Fruit fly (Drosophila melanogaster) whole organism, embryonic: Measurements from ENCODE around the gene Rpn2.

Experiments
- Ada2b ChIP-seq: fragments of 200-800 bp; sonication (Bioruptor generic); IDR thresholded peaks from 2 replicates; pipeline ENCODE4 v1.3.6; 2022; ENCODE audit warnings: missing biosample characterization, missing genetic modification characterization
- Aef1 ChIP-seq: fragments of 200-800 bp; sonication (Bioruptor generic); IDR thresholded peaks from 3 replicates; pipeline ENCODE4 v1.3.6; 2022; ENCODE audit warnings: missing biosample characterization, missing genetic modification characterization
- Awh ChIP-seq: fragments of 200-800 bp; sonication (Bioruptor generic); IDR thresholded peaks from 2 replicates; pipeline ENCODE4, ENCODE4 v1.3.6; 2022; ENCODE audit warnings: missing biosample characterization, missing genetic modification characterization
- B-H2 ChIP-seq: fragments of 200-800 bp; sonication (Bioruptor generic); optimal IDR thresholded peaks from 2 replicates; lab custom pipeline; 2018; ENCODE audit warnings: missing biosample characterization, mild to moderate bottlenecking, missing genetic modification characterization
- CG10209 ChIP-seq: fragments of 200-800 bp; sonication (Bioruptor generic); optimal IDR thresholded peaks from 3 replicates; lab custom pipeline; 2017; ENCODE audit warnings: missing biosample characterization, mild to moderate bottlenecking, missing genetic modification characterization, missing genetic modification reagents
- CG10274 ChIP-seq: fragments of 200-800 bp; sonication (Bioruptor generic); optimal IDR thresholded peaks from 3 replicates; lab custom pipeline; 2017; ENCODE audit warnings: missing biosample characterization, mild to moderate bottlenecking, missing genetic modification characterization
- CG10543 ChIP-seq: fragments of 200-800 bp; sonication (Bioruptor generic); optimal IDR thresholded peaks from 3 replicates; lab custom pipeline; 2017; ENCODE audit warnings: missing biosample characterization, mild to moderate bottlenecking, missing genetic modification characterization, moderate library complexity
- CG11723 ChIP-seq: fragments of 200-800 bp; sonication (Bioruptor generic); optimal IDR thresholded peaks from 2 replicates; lab custom pipeline; 2017; ENCODE audit warnings: missing biosample characterization, mild to moderate bottlenecking, missing genetic modification characterization
- CG17359 ChIP-seq: fragments of 200-800 bp; sonication (Bioruptor generic); optimal IDR thresholded peaks from 3 replicates; lab custom pipeline; 2018; ENCODE audit warnings: missing biosample characterization, mild to moderate bottlenecking, missing genetic modification characterization, moderate library complexity
- CG18619 ChIP-seq: fragments of 200-800 bp; sonication (Bioruptor generic); optimal IDR thresholded peaks from 3 replicates; lab custom pipeline; 2017; ENCODE audit warnings: missing biosample characterization, mild to moderate bottlenecking, missing genetic modification characterization
- CG3065 ChIP-seq: fragments of 200-800 bp; sonication (Bioruptor generic); optimal IDR thresholded peaks from 2 replicates; lab custom pipeline; 2016; ENCODE audit warnings: missing biosample characterization, missing genetic modification characterization
- CG31388 ChIP-seq: fragments of 200-800 bp; sonication (Bioruptor generic); optimal IDR thresholded peaks from 2 replicates; lab custom pipeline; 2016; ENCODE audit warnings: missing biosample characterization, missing genetic modification characterization
- CG33213 ChIP-seq: fragments of 200-800 bp; sonication (Bioruptor generic); optimal IDR thresholded peaks from 3 replicates; lab custom pipeline; 2016; ENCODE audit warnings: missing biosample characterization, missing genetic modification characterization
- CG6689 ChIP-seq: fragments of 200-800 bp; sonication (Bioruptor generic); IDR thresholded peaks from 2 replicates; pipeline ENCODE4 v1.3.6; 2022; ENCODE audit warnings: missing biosample characterization, missing genetic modification characterization
- CG6765 ChIP-seq: fragments of 200-800 bp; sonication (Bioruptor generic); optimal IDR thresholded peaks from 3 replicates; lab custom pipeline; 2017; ENCODE audit warnings: missing biosample characterization, mild to moderate bottlenecking, missing genetic modification characterization
- CG8089 ChIP-seq: fragments of 200-800 bp; sonication (Bioruptor generic); optimal IDR thresholded peaks from 3 replicates; lab custom pipeline; 2016; ENCODE audit warnings: missing biosample characterization, missing genetic modification characterization
- CG8388 ChIP-seq: fragments of 200-800 bp; sonication (Bioruptor generic); optimal IDR thresholded peaks from 2 replicates; lab custom pipeline; 2019; ENCODE audit warnings: missing biosample characterization, mild to moderate bottlenecking, missing genetic modification characterization, moderate library complexity
- CG8478 ChIP-seq: fragments of >200 bp; optimal IDR thresholded peaks from 2 replicates; lab custom pipeline; 2018
- CTCF ChIP-seq: fragments of 200-800 bp; sonication (Bioruptor generic); optimal IDR thresholded peaks from 2 replicates; lab custom pipeline; 2017; ENCODE audit warnings: missing biosample characterization, mild to moderate bottlenecking, missing genetic modification characterization, moderate library complexity
- CkIIα-i1 ChIP-seq: fragments of 200-800 bp; sonication (Bioruptor generic); IDR thresholded peaks from 2 replicates; pipeline ENCODE4 v1.3.6; 2022; ENCODE audit warnings: missing biosample characterization, missing genetic modification characterization
- CoRest ChIP-seq: fragments of 200-800 bp; sonication (Bioruptor generic); optimal IDR thresholded peaks from 3 replicates; lab custom pipeline; 2018; ENCODE audit warnings: missing biosample characterization, mild to moderate bottlenecking, missing genetic modification characterization, moderate library complexity
- Deaf1 ChIP-seq: fragments of 200-800 bp; optimal IDR thresholded peaks from 3 replicates; lab custom pipeline; 2019; ENCODE audit warnings: missing biosample characterization, mild to moderate bottlenecking, missing genetic modification characterization, moderate library complexity
- Elba2 ChIP-seq: fragments of 200-800 bp; sonication (Bioruptor generic); optimal IDR thresholded peaks from 3 replicates; lab custom pipeline; 2016; ENCODE audit warnings: missing biosample characterization, missing genetic modification characterization
- HmgD ChIP-seq: fragments of 200-800 bp; sonication (Bioruptor generic); optimal IDR thresholded peaks from 3 replicates; lab custom pipeline; 2016; ENCODE audit warnings: missing biosample characterization, missing genetic modification characterization
- Hmr ChIP-seq: fragments of 200-800 bp; sonication (Bioruptor generic); optimal IDR thresholded peaks from 3 replicates; lab custom pipeline; 2017; ENCODE audit warnings: mild to moderate bottlenecking, missing biosample characterization, missing genetic modification reagents, missing genetic modification characterization
- Lhr ChIP-seq: fragments of 200-800 bp; sonication (Bioruptor generic); optimal IDR thresholded peaks from 3 replicates; lab custom pipeline; 2017; ENCODE audit warnings: mild to moderate bottlenecking, missing biosample characterization, missing genetic modification reagents, missing genetic modification characterization
- Lim3 ChIP-seq: fragments of 200-800 bp; sonication (Bioruptor generic); IDR thresholded peaks from 2 replicates; pipeline ENCODE4 v1.3.6; 2022; ENCODE audit warnings: missing biosample characterization, missing genetic modification characterization
- Mes4 ChIP-seq: fragments of 200-800 bp; sonication (Bioruptor generic); optimal IDR thresholded peaks from 2 replicates; lab custom pipeline; 2016; ENCODE audit warnings: missing biosample characterization, missing genetic modification characterization
- Mrtf ChIP-seq: fragments of 200-800 bp; sonication (Bioruptor generic); IDR thresholded peaks from 3 replicates; pipeline ENCODE4 v1.3.6; 2022; ENCODE audit warnings: missing biosample characterization, missing genetic modification characterization
- Optix ChIP-seq: fragments of 200-800 bp; sonication (Bioruptor generic); IDR thresholded peaks from 3 replicates; pipeline ENCODE4 v1.3.6; 2022; ENCODE audit warnings: missing biosample characterization, missing genetic modification characterization
- Stat92E ChIP-seq, 3 experiments: fragments of >200 bp in 2 of 3; fragments of 200-800 bp in 1 of 3; sonication (Bioruptor generic) in 1 of 3; optimal IDR thresholded peaks; 2 replicates each; lab custom pipeline; 2017 to 2019; ENCODE audit warnings: missing biosample characterization in 3 of 3, missing genetic modification characterization in 3 of 3, mild to moderate bottlenecking in 1 of 3, moderate library complexity in 1 of 3
- Xbp1 ChIP-seq: fragments of 200-800 bp; sonication (Bioruptor generic); optimal IDR thresholded peaks from 3 replicates; lab custom pipeline; 2016; ENCODE audit warnings: missing biosample characterization, mild to moderate bottlenecking, missing genetic modification characterization
- ato ChIP-seq: fragments of 200-800 bp; sonication (Bioruptor generic); IDR thresholded peaks from 2 replicates; pipeline ENCODE4 v1.3.6; 2022; ENCODE audit warnings: missing biosample characterization, missing genetic modification characterization; ENCODE audit not compliant: partially characterized antibody
- bab2 ChIP-seq: fragments of 200-800 bp; sonication (Bioruptor generic); optimal IDR thresholded peaks from 2 replicates; lab custom pipeline; 2016; ENCODE audit warnings: missing biosample characterization, missing genetic modification characterization
- bbx ChIP-seq: fragments of 200-800 bp; sonication (Bioruptor generic); IDR thresholded peaks from 2 replicates; pipeline ENCODE4 v1.3.6; 2022; ENCODE audit warnings: missing biosample characterization, missing genetic modification characterization; ENCODE audit not compliant: partially characterized antibody
- bcd ChIP-seq: fragments of 200-800 bp; sonication (Bioruptor generic); optimal IDR thresholded peaks from 2 replicates; lab custom pipeline; 2017; ENCODE audit warnings: missing biosample characterization, mild to moderate bottlenecking, missing genetic modification characterization
- chif ChIP-seq, 2 experiments: fragments of 200-800 bp; sonication (Bioruptor generic); optimal IDR thresholded peaks; 3 replicates each; lab custom pipeline; 2016; ENCODE audit warnings: missing biosample characterization in 2 of 2, missing genetic modification characterization in 2 of 2
- cwo ChIP-seq: fragments of 200-800 bp; sonication (Bioruptor generic); optimal IDR thresholded peaks from 3 replicates; lab custom pipeline; 2017; ENCODE audit warnings: missing biosample characterization, missing genetic modification characterization, mild to moderate bottlenecking, moderate library complexity, missing genetic modification reagents
- ind ChIP-seq: fragments of 200-800 bp; sonication (Bioruptor generic); optimal IDR thresholded peaks from 3 replicates; lab custom pipeline; 2016; ENCODE audit warnings: missing biosample characterization, missing genetic modification characterization
- insv ChIP-seq, 2 experiments: fragments of 200-800 bp; sonication (Bioruptor generic); optimal IDR thresholded peaks; 3 replicates each; lab custom pipeline; 2016 to 2018; ENCODE audit warnings: missing biosample characterization in 2 of 2, missing genetic modification characterization in 2 of 2
- maf-S ChIP-seq: fragments of 200-800 bp; sonication (Bioruptor generic); optimal IDR thresholded peaks from 2 replicates; lab custom pipeline; 2016; ENCODE audit warnings: missing biosample characterization, missing genetic modification characterization
- onecut ChIP-seq: fragments of 200-800 bp; sonication (Bioruptor generic); IDR thresholded peaks from 2 replicates; pipeline ENCODE4 v1.3.6; 2022; ENCODE audit warnings: missing biosample characterization, missing genetic modification characterization
- pita ChIP-seq: fragments of 200-800 bp; sonication (Bioruptor generic); optimal IDR thresholded peaks from 2 replicates; lab custom pipeline; 2017; ENCODE audit warnings: missing biosample characterization, mild to moderate bottlenecking, missing genetic modification characterization
- sd ChIP-seq: fragments of 200-800 bp; sonication (Bioruptor generic); optimal IDR thresholded peaks from 3 replicates; lab custom pipeline; 2018; ENCODE audit warnings: missing biosample characterization, mild to moderate bottlenecking, missing genetic modification characterization, moderate library complexity
- so ChIP-seq: fragments of 200-800 bp; sonication (Bioruptor generic); IDR thresholded peaks from 3 replicates; pipeline ENCODE4 v1.3.6; 2022; ENCODE audit warnings: missing biosample characterization, missing genetic modification characterization
- stwl ChIP-seq: fragments of 200-800 bp; sonication (Bioruptor generic); optimal IDR thresholded peaks from 3 replicates; lab custom pipeline; 2018; ENCODE audit warnings: missing biosample characterization, mild to moderate bottlenecking, missing genetic modification characterization, moderate library complexity
- tup ChIP-seq: fragments of 200-800 bp; sonication (Bioruptor generic); optimal IDR thresholded peaks from 2 replicates; lab custom pipeline; 2016; ENCODE audit warnings: missing biosample characterization, mild to moderate bottlenecking, missing genetic modification characterization, moderate library complexity
- yki ChIP-seq: fragments of >200 bp; optimal IDR thresholded peaks from 3 replicates; lab custom pipeline; 2018

Gene Rpn2

DNA sequence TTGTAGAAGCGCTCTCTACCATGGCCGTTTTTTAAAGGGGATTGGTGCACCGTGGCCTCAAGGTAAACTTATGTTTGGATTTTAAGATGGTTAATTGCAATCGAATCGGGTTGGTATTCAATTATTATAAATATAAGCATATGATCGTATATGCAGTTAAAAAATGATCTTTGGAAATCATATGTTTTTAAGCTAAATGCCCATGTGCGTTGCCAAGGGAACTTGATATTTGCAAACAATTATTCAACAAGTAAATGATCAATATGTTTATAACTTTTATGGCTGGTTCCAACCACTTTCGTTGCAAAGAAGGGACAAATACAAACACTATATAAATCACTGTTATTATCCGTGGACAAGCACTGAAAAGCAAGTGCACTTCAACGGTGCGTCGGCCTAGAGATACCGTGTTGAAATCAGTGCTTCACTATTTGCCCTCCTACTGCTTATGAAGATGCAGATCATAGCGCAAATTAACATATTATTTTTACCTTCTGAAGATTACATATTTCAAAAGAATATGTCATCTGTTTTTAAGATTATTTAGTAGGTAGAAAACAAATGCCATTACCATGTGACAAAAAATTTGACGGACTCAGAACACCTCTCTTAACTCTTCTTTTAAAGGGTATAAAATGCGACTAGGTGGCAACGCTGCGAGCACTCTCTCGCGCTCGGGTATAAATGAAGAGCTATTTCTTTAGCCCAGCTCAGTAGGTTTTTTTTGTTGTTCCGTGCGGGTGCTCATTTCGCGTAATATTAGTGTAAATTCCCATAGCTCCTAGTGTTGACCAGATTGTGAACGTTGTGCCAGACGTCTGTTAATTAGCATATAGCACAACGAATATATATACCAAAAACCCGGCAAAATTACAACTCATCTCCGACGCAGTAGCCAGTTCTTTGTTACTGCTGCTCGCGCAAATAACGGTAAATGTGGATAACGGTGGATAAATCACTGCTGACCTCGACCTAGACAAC lies 4.4 kb downstream of the Rpn2 start, which contains the start of gene rdog (continued):
- TF ChIP-seq ato (GFP tag; lab: Robert Waterston, UW) (no peak), Aef1 (GFP tag; lab: Robert Waterston, UW) (peak; percentile 42; the same call in 1 of the 3 replicates), bbx (GFP tag; lab: Robert Waterston, UW) (no peak), Awh (no peak), CTCF (GFP tag; lab: Kevin White, UChicago) (no peak), Ada2b (GFP tag; lab: Robert Waterston, UW) (peak; percentile 49), CG31388 (GFP tag; lab: Kevin White, UChicago) (peak; percentile 65), chif (GFP tag; optimal IDR thresholded peaks at IDR 0.05; lab: Kevin White, UChicago) (peak; percentile 84 to 90), so (no peak; the same call in 2 of the 3 replicates), maf-S (GFP tag; lab: Kevin White, UChicago) (peak; percentile 73), tup (GFP tag; lab: Kevin White, UChicago) (peak; percentile 4), Lhr (peak; percentile 34), CkIIα-i1 (GFP tag; lab: Robert Waterston, UW) (no peak), CG6689 (peak; percentile 47), CG10274 (peak; percentile 46), Deaf1 (tag; lab: Kevin White, UChicago) (peak; percentile 63), bcd (GFP tag; lab: Kevin White, UChicago) (peak; percentile 82), CG17359 (tag; lab: Kevin White, UChicago) (peak; percentile 61), Elba2 (GFP tag; lab: Kevin White, UChicago) (no peak), Hmr (GFP tag; lab: Kevin White, UChicago) (peak; percentile 75), CG3065 (GFP tag; lab: Kevin White, UChicago) (peak; percentile 67), HmgD (GFP tag; lab: Kevin White, UChicago) (peak; percentile 46), Mrtf (GFP tag; lab: Robert Waterston, UW) (peak; percentile 35; the same call in 1 of the 3 replicates), ind (GFP tag; lab: Kevin White, UChicago) (peak; percentile 80), CG10209 (GFP tag; lab: Kevin White, UChicago) (peak; percentile 81), CG10543 (GFP tag; lab: Kevin White, UChicago) (peak; percentile 87), CG33213 (GFP tag; lab: Kevin White, UChicago) (peak; percentile 72), CG8089 (GFP tag; lab: Kevin White, UChicago) (peak; percentile 78), CG6765 (GFP tag; lab: Kevin White, UChicago) (peak; percentile 46), yki (lab: Kevin White, UChicago) (peak; percentile 5), pita (GFP tag; lab: Kevin White, UChicago) (no peak), CG8388 (peak; percentile 73), CoRest (tag; lab: Kevin White, UChicago) (peak; percentile 86), Lim3 (GFP tag; lab: Robert Waterston, UW) (0 out of 2 replicates have a peak, but pooled peaks have one; percentile 9), cwo (GFP tag; lab: Kevin White, UChicago) (peak; percentile 53), CG18619 (GFP tag; lab: Kevin White, UChicago) (peak; percentile 73), sd (tag; lab: Kevin White, UChicago) (peak; percentile 48), stwl (tag; lab: Kevin White, UChicago) (peak; percentile 48), onecut (0 out of 2 replicates have a peak, but pooled peaks have one; percentile 25), Optix (GFP tag; lab: Robert Waterston, UW) (peak; percentile 72; the same call in 2 of the 3 replicates), Xbp1 (GFP tag; lab: Kevin White, UChicago) (peak; percentile 84), Mes4 (GFP tag; lab: Kevin White, UChicago) (peak; percentile 68), insv (GFP tag; optimal IDR thresholded peaks at IDR 0.05; lab: Kevin White, UChicago) (peak; percentile 33 to 40), B-H2 (GFP tag; lab: Kevin White, UChicago) (peak; percentile 58), Stat92E (GFP tag; optimal IDR thresholded peaks at IDR 0.05; lab: Kevin White, UChicago) (peak in 1 of 3 experiments; percentile 89), bab2 (GFP tag; lab: Kevin White, UChicago) (no peak), CG8478 (lab: Kevin White, UChicago) (no peak), CG11723 (peak; percentile 67)
